Fruit fly (Drosophila melanogaster) whole organism, prepupa: ENCODE results near the gene CG11980.

Experiments used
- Eip93F ChIP-seq: fragments of 200-800 bp; sonication (Bioruptor generic); optimal IDR thresholded peaks from 2 replicates; lab custom pipeline; 2016; ENCODE audit warnings: missing biosample characterization, mild to moderate bottlenecking, missing genetic modification characterization
- svp ChIP-seq: fragments of 200-800 bp; sonication (Bioruptor generic); peaks from one replicate; lab custom pipeline; 2016; ENCODE audit warnings: missing biosample characterization, missing genetic modification characterization

- peak; percentile 35 for TF ChIP-seq Eip93F (GFP tag; lab: Kevin White, UChicago)
- TF ChIP-seq svp (GFP tag; lab: Kevin White, UChicago), result no peak
Measured at dm6 chr3R:9054442-9055118, 50.8 kb downstream of the CG11980 start.
